Fruit fly (Drosophila melanogaster): ENCODE results near the gene CG42613.

Gene CG42613

dm6 chr3R:18998370-18998769 is 69.4 kb downstream of the CG42613 start (continued):
- TF ChIP-seq vvl (GFP tag; IDR thresholded peaks at IDR 0.05): peak; percentile 7; the same call in 1 of the 2 replicates
- TF ChIP-seq CG31365 (tag; optimal IDR thresholded peaks at IDR 0.05): no peak
- TF ChIP-seq Opbp (GFP tag; IDR thresholded peaks at IDR 0.05; ENCODE audit: partially characterized antibody): no peak
- TF ChIP-seq CG16815 (GFP tag; optimal IDR thresholded peaks at IDR 0.05): no peak
- TF ChIP-seq dysf (GFP tag; IDR thresholded peaks at IDR 0.05): peak; percentile 38; the same call in 1 of the 3 replicates
- TF ChIP-seq hth (optimal IDR thresholded peaks at IDR 0.05): no peak
- TF ChIP-seq lmd (GFP tag; IDR thresholded peaks at IDR 0.05): 0 out of 2 replicates have a peak, but pooled peaks have one; percentile 18
- TF ChIP-seq CG32772 (GFP tag; IDR thresholded peaks at IDR 0.05): peak; percentile 48; the same call in 1 of the 2 replicates
- TF ChIP-seq CG11085 (GFP tag; IDR thresholded peaks at IDR 0.05): no peak
- no peak for TF ChIP-seq onecut (GFP tag; IDR thresholded peaks at IDR 0.05)
- TF ChIP-seq D (optimal IDR thresholded peaks at IDR 0.05): no peak
- no peak for TF ChIP-seq D (GFP tag; optimal IDR thresholded peaks at IDR 0.05)
- TF ChIP-seq PHDP (tag; optimal IDR thresholded peaks at IDR 0.05): no peak
- TF ChIP-seq cwo (GFP tag; optimal IDR thresholded peaks at IDR 0.05): no peak
- no peak for TF ChIP-seq CG12071 (GFP tag; optimal IDR thresholded peaks at IDR 0.05)
- no peak for TF ChIP-seq abd-A (tag; optimal IDR thresholded peaks at IDR 0.05)
- no peak for TF ChIP-seq CG6683 (GFP tag; optimal IDR thresholded peaks at IDR 0.05)
- no peak for TF ChIP-seq Hmr (GFP tag; optimal IDR thresholded peaks at IDR 0.05)
- TF ChIP-seq CG10274 (GFP tag; optimal IDR thresholded peaks at IDR 0.05): no peak
- 0 out of 2 replicates have a peak, but pooled peaks have one; percentile 5 for TF ChIP-seq Drgx (GFP tag; IDR thresholded peaks at IDR 0.05)
- TF ChIP-seq CG7271 (tag; optimal IDR thresholded peaks at IDR 0.05): no peak
- 0 out of 2 replicates have a peak, but pooled peaks have one; percentile 15 for TF ChIP-seq CG8765 (GFP tag; IDR thresholded peaks at IDR 0.05)
- TF ChIP-seq al (GFP tag; IDR thresholded peaks at IDR 0.05): no peak
- no peak for TF ChIP-seq CG15696 (tag; optimal IDR thresholded peaks at IDR 0.05)
- TF ChIP-seq CG10979 (tag; optimal IDR thresholded peaks at IDR 0.05): no peak
- TF ChIP-seq Atf-2 (GFP tag; optimal IDR thresholded peaks at IDR 0.05): peak; percentile 5
- TF ChIP-seq D19B (GFP tag; optimal IDR thresholded peaks at IDR 0.05): no peak
- TF ChIP-seq her (GFP tag; optimal IDR thresholded peaks at IDR 0.05): no peak
- no peak for TF ChIP-seq CG1529 (GFP tag; optimal IDR thresholded peaks at IDR 0.05)
- TF ChIP-seq mam (GFP tag; optimal IDR thresholded peaks at IDR 0.05): peak; percentile 30

- TF ChIP-seq ci (GFP tag; IDR thresholded peaks at IDR 0.05) (0 out of 3 replicates have a peak, but pooled peaks have one; percentile 38), CTCF (GFP tag; optimal IDR thresholded peaks at IDR 0.05) (no peak), lov (optimal IDR thresholded peaks at IDR 0.05) (no peak), lov (GFP tag; IDR thresholded peaks at IDR 0.05) (no peak), CG11247 (GFP tag; IDR thresholded peaks at IDR 0.05) (no peak), tll (GFP tag; optimal IDR thresholded peaks at IDR 0.05) (peak in 1 of 2 experiments; percentile 82), CG7786 (GFP tag; optimal IDR thresholded peaks at IDR 0.05) (no peak), br (optimal IDR thresholded peaks at IDR 0.05) (no peak), crp (GFP tag; optimal IDR thresholded peaks at IDR 0.05) (no peak), nerfin-1 (tag; optimal IDR thresholded peaks at IDR 0.05) (peak; percentile 56), grn (GFP tag; optimal IDR thresholded peaks at IDR 0.05) (no peak), CG6813 (GFP tag; optimal IDR thresholded peaks at IDR 0.05) (peak; percentile 51), gce (GFP tag; IDR thresholded peaks at IDR 0.05) (no peak), Side (GFP tag; optimal IDR thresholded peaks at IDR 0.05) (no peak), rib (GFP tag; IDR thresholded peaks at IDR 0.05) (no peak), ro (GFP tag; IDR thresholded peaks at IDR 0.05) (no peak), prd (optimal IDR thresholded peaks at IDR 0.05) (no peak), prd (GFP tag; IDR thresholded peaks at IDR 0.05) (no peak), hkb (optimal IDR thresholded peaks at IDR 0.05) (no peak), hkb (GFP tag; IDR thresholded peaks at IDR 0.05) (no peak), CG5180 (GFP tag; optimal IDR thresholded peaks at IDR 0.05) (peak; percentile 19), odd (GFP tag; optimal IDR thresholded peaks at IDR 0.05) (peak; percentile 17), sens (GFP tag) (peak; percentile 40), kni (GFP tag; optimal IDR thresholded peaks at IDR 0.05) (peak; percentile 25)
Measured at dm6 chr3R:18999906-19000451, 71.0 kb downstream of the CG42613 start.
